Worm (Caenorhabditis elegans) whole organism, L2 larva: ENCODE measurements around the gene F49F1.18.

Experiments
- ama-1 ChIP-seq: fragments of 150-350 bp; optimal IDR thresholded peaks from 2 replicates; lab custom pipeline; 2018; ENCODE audit warnings: inconsistent platforms
- blmp-1 ChIP-seq: sonication (generic microtip); optimal IDR thresholded peaks from 2 replicates; lab custom pipeline; 2017; ENCODE audit warnings: missing genetic modification characterization, mild to moderate bottlenecking, missing compliant biosample characterization, antibody characterized with exemption, moderate library complexity; ENCODE audit not compliant: insufficient read depth
- ceh-16 ChIP-seq: fragments of 150-350 bp; optimal IDR thresholded peaks from 2 replicates; lab custom pipeline; 2014; ENCODE audit warnings: missing biosample characterization, missing genetic modification characterization
- fos-1 ChIP-seq: fragments of 150-350 bp; optimal IDR thresholded peaks from 2 replicates; lab custom pipeline; 2014; ENCODE audit warnings: missing biosample characterization, missing genetic modification characterization
- lin-13 ChIP-seq: fragments of 150-350 bp; optimal IDR thresholded peaks from 2 replicates; lab custom pipeline; 2014; ENCODE audit warnings: missing biosample characterization, missing genetic modification reagents, missing genetic modification characterization
- lsy-2 ChIP-seq, 2 experiments: fragments of 150-350 bp in 1 of 2; sonication (generic microtip) in 1 of 2; optimal IDR thresholded peaks; 2 replicates each; lab custom pipeline; 2014 to 2017; ENCODE audit warnings: missing biosample characterization in 2 of 2, missing genetic modification characterization in 2 of 2
- nhr-11 ChIP-seq: fragments of 150-350 bp; optimal IDR thresholded peaks from 2 replicates; lab custom pipeline; 2014; ENCODE audit warnings: missing biosample characterization, missing genetic modification characterization
- nhr-25 ChIP-seq: fragments of 150-350 bp; sonication (generic microtip); optimal IDR thresholded peaks from 3 replicates; lab custom pipeline; 2014; ENCODE audit warnings: missing biosample characterization, missing genetic modification characterization
- nhr-6 ChIP-seq: fragments of 150-350 bp; optimal IDR thresholded peaks from 2 replicates; lab custom pipeline; 2014; ENCODE audit warnings: missing biosample characterization, missing genetic modification characterization
- unc-55 ChIP-seq: fragments of 150-350 bp; sonication (generic microtip); optimal IDR thresholded peaks from 3 replicates; lab custom pipeline; 2014; ENCODE audit warnings: missing biosample characterization, missing genetic modification reagents, missing genetic modification characterization
- ztf-11 ChIP-seq: sonication (generic microtip); optimal IDR thresholded peaks from 2 replicates; lab custom pipeline; 2017; ENCODE audit warnings: missing biosample characterization, missing genetic modification characterization

DNA sequence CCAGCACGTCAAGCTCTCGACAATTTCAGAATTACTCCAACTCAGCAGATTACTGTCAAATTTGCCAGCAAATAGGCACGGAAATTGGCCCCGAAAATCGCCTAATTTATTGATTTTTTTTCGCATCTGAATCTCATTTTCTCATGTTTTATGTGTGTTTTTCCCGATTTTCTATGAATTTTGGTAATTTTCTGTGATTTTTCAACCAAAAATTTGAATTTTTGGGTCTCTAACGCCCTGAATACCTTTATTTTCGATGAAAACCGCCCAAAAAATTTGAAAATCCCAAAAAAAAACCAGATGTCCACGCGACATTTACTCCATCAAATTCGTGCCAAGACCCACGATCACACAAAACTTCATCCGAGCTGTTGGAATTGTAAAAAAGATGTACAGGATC lies 35.9 kb upstream of the F49F1.18 start, which contains the start of gene dnj-15:
- TF ChIP-seq ceh-16 (tag; lab: Kevin White, UChicago) (no peak), ama-1 (lab: Kevin White, UChicago) (no peak), lin-13 (GFP tag; lab: Kevin White, UChicago) (no peak), ztf-11 (tag; lab: Kevin White, UChicago) (no peak), nhr-11 (tag; lab: Kevin White, UChicago) (no peak), fos-1 (tag; lab: Kevin White, UChicago) (no peak), nhr-25 (no peak), nhr-6 (no peak), unc-55 (GFP tag; lab: Kevin White, UChicago) (no peak), blmp-1 (tag; lab: Kevin White, UChicago) (no peak), lsy-2 (tag; optimal IDR thresholded peaks at IDR 0.05; lab: Kevin White, UChicago) (no peak)
